Worm (Caenorhabditis elegans) whole organism, L1 larva: ENCODE results near the gene F10E9.12.

Experiments
- C16A3.4 ChIP-seq: fragments of 150-350 bp; optimal IDR thresholded peaks from 2 replicates; lab custom pipeline; 2014; ENCODE audit warnings: missing biosample characterization, missing genetic modification characterization
- F16B12.6 ChIP-seq: fragments of 150-350 bp; optimal IDR thresholded peaks from 2 replicates; lab custom pipeline; 2014; ENCODE audit warnings: missing biosample characterization, missing genetic modification characterization
- aha-1 ChIP-seq: fragments of 150-350 bp; optimal IDR thresholded peaks from 2 replicates; lab custom pipeline; 2014; ENCODE audit warnings: missing biosample characterization, missing genetic modification characterization
- ama-1 ChIP-seq: fragments of 150-350 bp; optimal IDR thresholded peaks from 2 replicates; lab custom pipeline; 2014
- blmp-1 ChIP-seq: fragments of 150-350 bp; optimal IDR thresholded peaks from 2 replicates; lab custom pipeline; 2014; ENCODE audit warnings: missing biosample characterization, missing genetic modification characterization
- ceh-63 ChIP-seq: fragments of 200-800 bp; sonication (Bioruptor generic); optimal IDR thresholded peaks from 2 replicates; lab custom pipeline; 2018; ENCODE audit warnings: mild to moderate bottlenecking, missing genetic modification characterization, missing compliant biosample characterization
- ceh-90 ChIP-seq: sonication (generic microtip); optimal IDR thresholded peaks from 2 replicates; lab custom pipeline; 2016; ENCODE audit warnings: missing genetic modification characterization, missing compliant biosample characterization
- dpl-1 ChIP-seq, 3 experiments: fragments of 150-350 bp in 2 of 3; sonication (generic microtip) in 1 of 3; optimal IDR thresholded peaks; 2 replicates each; lab custom pipeline; 2014 to 2017; ENCODE audit warnings: missing biosample characterization in 3 of 3, missing genetic modification characterization in 3 of 3, missing genetic modification reagents in 3 of 3
- dsc-1 ChIP-seq: sonication (generic microtip); optimal IDR thresholded peaks from 2 replicates; lab custom pipeline; 2016; ENCODE audit warnings: mild to moderate bottlenecking, missing genetic modification characterization, missing compliant biosample characterization
- efl-1 ChIP-seq, 4 experiments: fragments of 150-350 bp; optimal IDR thresholded peaks in 3 of 4; peaks in 1 of 4; 1 replicate in 1 of 4; 2 replicates in 3 of 4; lab custom pipeline; 2014; ENCODE audit warnings: missing biosample characterization in 2 of 4, missing genetic modification characterization in 2 of 4, missing genetic modification reagents in 2 of 4
- efl-3 ChIP-seq: fragments of 200-800 bp; sonication (Bioruptor generic); optimal IDR thresholded peaks from 2 replicates; lab custom pipeline; 2018; ENCODE audit warnings: mild to moderate bottlenecking, missing genetic modification characterization, missing compliant biosample characterization
- egl-13 ChIP-seq: sonication (generic microtip); optimal IDR thresholded peaks from 2 replicates; lab custom pipeline; 2016; ENCODE audit warnings: missing genotype, missing genetic modification reagents, missing genetic modification characterization, missing compliant biosample characterization
- egl-27 ChIP-seq, 2 experiments: fragments of 150-350 bp in 1 of 2; sonication (generic microtip); optimal IDR thresholded peaks; 3 replicates each; lab custom pipeline; 2017 to 2018; ENCODE audit warnings: missing biosample characterization in 2 of 2, missing genetic modification characterization in 2 of 2, missing genetic modification reagents in 2 of 2
- elt-3 ChIP-seq, 6 experiments: fragments of 150-350 bp in 1 of 6; sonication (generic microtip); optimal IDR thresholded peaks; 2 replicates each; lab custom pipeline; 2017 to 2018; ENCODE audit warnings: missing biosample characterization in 6 of 6, missing genetic modification characterization in 6 of 6, inconsistent platforms in 1 of 6
- fkh-4 ChIP-seq: sonication (generic microtip); optimal IDR thresholded peaks from 2 replicates; lab custom pipeline; 2016; ENCODE audit warnings: missing compliant biosample characterization, missing genetic modification characterization, borderline replicate concordance
- grh-1 ChIP-seq: fragments of 200-800 bp; sonication (Bioruptor generic); IDR thresholded peaks from 2 replicates; pipeline ENCODE4 v1.3.6; 2022; ENCODE audit warnings: missing genetic modification reagents, missing genetic modification characterization, missing compliant biosample characterization
- hlh-17 ChIP-seq: fragments of 200-800 bp; sonication (Bioruptor generic); optimal IDR thresholded peaks from 2 replicates; lab custom pipeline; 2018; ENCODE audit warnings: missing genetic modification characterization, mild to moderate bottlenecking, missing compliant biosample characterization, moderate library complexity, borderline replicate concordance
- hlh-4 ChIP-seq: sonication (generic microtip); optimal IDR thresholded peaks from 2 replicates; lab custom pipeline; 2016; ENCODE audit warnings: mild to moderate bottlenecking, missing genetic modification characterization, missing compliant biosample characterization
- hpl-2 ChIP-seq: fragments of 150-350 bp; optimal IDR thresholded peaks from 2 replicates; lab custom pipeline; 2014; ENCODE audit warnings: missing biosample characterization, missing genetic modification reagents, missing genetic modification characterization
- lin-14 ChIP-seq: fragments of 200-800 bp; sonication (Bioruptor generic); optimal IDR thresholded peaks from 2 replicates; lab custom pipeline; 2018; ENCODE audit warnings: mild to moderate bottlenecking, missing genetic modification characterization, moderate library complexity, missing compliant biosample characterization
- lin-15B ChIP-seq: fragments of 150-350 bp; sonication (generic microtip); optimal IDR thresholded peaks from 3 replicates; lab custom pipeline; 2014; ENCODE audit warnings: missing biosample characterization, missing genetic modification characterization
- lin-35 ChIP-seq, 2 experiments: fragments of 150-350 bp; optimal IDR thresholded peaks; 2 replicates each; lab custom pipeline; 2014; ENCODE audit warnings: missing biosample characterization in 2 of 2, missing genetic modification characterization in 2 of 2, missing genetic modification reagents in 2 of 2
- lir-3 ChIP-seq: sonication (generic microtip); optimal IDR thresholded peaks from 2 replicates; lab custom pipeline; 2016; ENCODE audit warnings: mild to moderate bottlenecking, missing genetic modification characterization, moderate library complexity, missing compliant biosample characterization; ENCODE audit not compliant: poor library complexity
- lsy-2 ChIP-seq, 2 experiments: fragments of 150-350 bp; optimal IDR thresholded peaks; 2 replicates each; lab custom pipeline; 2014; ENCODE audit warnings: missing biosample characterization in 2 of 2, missing genetic modification characterization in 2 of 2
- mab-9 ChIP-seq: fragments of 200-800 bp; sonication (Bioruptor generic); IDR thresholded peaks from 2 replicates; pipeline ENCODE4 v1.3.6; 2022; ENCODE audit warnings: missing genetic modification reagents, missing genetic modification characterization, missing compliant biosample characterization
- mdl-1 ChIP-seq, 2 experiments: fragments of 150-350 bp; optimal IDR thresholded peaks; 2 replicates each; lab custom pipeline; 2014 to 2017; ENCODE audit warnings: missing biosample characterization in 2 of 2, missing genetic modification characterization in 2 of 2, inconsistent platforms in 1 of 2
- mef-2 ChIP-seq: fragments of 150-350 bp; optimal IDR thresholded peaks from 2 replicates; lab custom pipeline; 2014; ENCODE audit warnings: missing biosample characterization, missing genetic modification characterization
- mep-1 ChIP-seq: fragments of 150-350 bp; optimal IDR thresholded peaks from 2 replicates; lab custom pipeline; 2014; ENCODE audit warnings: missing biosample characterization, missing genetic modification characterization
- nhr-11 ChIP-seq: fragments of 150-350 bp; optimal IDR thresholded peaks from 2 replicates; lab custom pipeline; 2014; ENCODE audit warnings: missing biosample characterization, missing genetic modification characterization
- nhr-12 ChIP-seq: sonication (generic microtip); optimal IDR thresholded peaks from 2 replicates; lab custom pipeline; 2017; ENCODE audit warnings: missing biosample characterization, missing genetic modification characterization
- nhr-19 ChIP-seq: fragments of 200-800 bp; sonication (Bioruptor generic); conservative IDR thresholded peaks from 2 replicates; pipeline ENCODE4 v1.3.6; 2022; ENCODE audit warnings: missing genetic modification characterization, missing compliant biosample characterization
- nhr-237 ChIP-seq: fragments of 150-350 bp; optimal IDR thresholded peaks from 2 replicates; lab custom pipeline; 2014; ENCODE audit warnings: missing biosample characterization, missing genetic modification characterization
- nhr-28 ChIP-seq: fragments of 150-350 bp; optimal IDR thresholded peaks from 2 replicates; lab custom pipeline; 2014; ENCODE audit warnings: missing biosample characterization, missing genetic modification characterization
- nhr-47 ChIP-seq: sonication (generic microtip); optimal IDR thresholded peaks from 2 replicates; lab custom pipeline; 2016; ENCODE audit warnings: mild to moderate bottlenecking, missing genetic modification characterization, moderate library complexity, missing compliant biosample characterization
- nhr-71 ChIP-seq: sonication (generic microtip); optimal IDR thresholded peaks from 2 replicates; lab custom pipeline; 2016; ENCODE audit warnings: mild to moderate bottlenecking, missing genetic modification characterization, moderate library complexity, missing compliant biosample characterization
- nhr-84 ChIP-seq: sonication (generic microtip); optimal IDR thresholded peaks from 2 replicates; lab custom pipeline; 2017; ENCODE audit warnings: missing biosample characterization, missing genetic modification characterization
- nhr-85 ChIP-seq: sonication (generic microtip); peaks from one replicate; lab custom pipeline; 2016; ENCODE audit warnings: missing genetic modification characterization, inconsistent platforms, missing compliant biosample characterization
- pag-3 ChIP-seq: sonication (generic microtip); optimal IDR thresholded peaks from 2 replicates; lab custom pipeline; 2017; ENCODE audit warnings: missing genetic modification characterization, mild to moderate bottlenecking, missing compliant biosample characterization, antibody characterized with exemption, borderline replicate concordance; ENCODE audit not compliant: insufficient read depth
- pax-3 ChIP-seq: fragments of 200-800 bp; sonication (Bioruptor generic); optimal IDR thresholded peaks from 2 replicates; lab custom pipeline; 2018; ENCODE audit warnings: mild to moderate bottlenecking, missing genetic modification characterization, moderate library complexity, missing compliant biosample characterization
- rnt-1 ChIP-seq: sonication (generic microtip); optimal IDR thresholded peaks from 2 replicates; lab custom pipeline; 2016; ENCODE audit warnings: mild to moderate bottlenecking, missing genetic modification characterization, moderate library complexity, missing compliant biosample characterization
- skn-1 ChIP-seq: fragments of 150-350 bp; optimal IDR thresholded peaks from 2 replicates; lab custom pipeline; 2014; ENCODE audit warnings: missing biosample characterization, missing genetic modification characterization
- snu-23 ChIP-seq: sonication (generic microtip); optimal IDR thresholded peaks from 2 replicates; lab custom pipeline; 2016; ENCODE audit warnings: missing genetic modification characterization, missing compliant biosample characterization
- sox-4 ChIP-seq: sonication (generic microtip); optimal IDR thresholded peaks from 2 replicates; lab custom pipeline; 2016; ENCODE audit warnings: missing genetic modification characterization, missing compliant biosample characterization
- sptf-1 ChIP-seq: fragments of 150-350 bp; optimal IDR thresholded peaks from 2 replicates; lab custom pipeline; 2014; ENCODE audit warnings: missing biosample characterization, missing genetic modification characterization
- swsn-7 ChIP-seq: sonication (generic microtip); optimal IDR thresholded peaks from 2 replicates; lab custom pipeline; 2016; ENCODE audit warnings: missing genetic modification characterization, missing compliant biosample characterization
- tbx-2 ChIP-seq: sonication (generic microtip); optimal IDR thresholded peaks from 2 replicates; lab custom pipeline; 2016; ENCODE audit warnings: missing genetic modification characterization, missing compliant biosample characterization
- unc-130 ChIP-seq: fragments of 150-350 bp; optimal IDR thresholded peaks from 2 replicates; lab custom pipeline; 2017; ENCODE audit warnings: missing biosample characterization, missing genetic modification characterization, inconsistent platforms
- unc-86 ChIP-seq: sonication (generic microtip); optimal IDR thresholded peaks from 2 replicates; lab custom pipeline; 2016; ENCODE audit warnings: missing genetic modification characterization, missing compliant biosample characterization
- xbp-1 ChIP-seq: sonication (generic microtip); optimal IDR thresholded peaks from 2 replicates; lab custom pipeline; 2016; ENCODE audit warnings: missing genetic modification characterization, missing compliant biosample characterization
- zag-1 ChIP-seq: fragments of 150-350 bp; optimal IDR thresholded peaks from 2 replicates; lab custom pipeline; 2014; ENCODE audit warnings: missing biosample characterization, missing genetic modification characterization
- zip-4 ChIP-seq: fragments of 200-800 bp; sonication (Bioruptor generic); optimal IDR thresholded peaks from 2 replicates; lab custom pipeline; 2018; ENCODE audit warnings: mild to moderate bottlenecking, missing genetic modification characterization, moderate library complexity, missing compliant biosample characterization
- ztf-11 ChIP-seq, 2 experiments: sonication (generic microtip); optimal IDR thresholded peaks; 2 replicates each; lab custom pipeline; 2016 to 2017; ENCODE audit warnings: missing genetic modification characterization in 2 of 2, missing biosample characterization in 1 of 2, missing compliant biosample characterization in 1 of 2

Gene F10E9.12

ce11 chrIII:8307356-8307755 is 17.0 kb upstream of the F10E9.12 start, which contains the start of the genes F10E9.7 and F10E9.5 (continued):
- TF ChIP-seq lir-3 (peak; percentile 98), zag-1 (tag; lab: Kevin White, UChicago) (no peak), hlh-4 (tag; lab: Kevin White, UChicago) (peak; percentile 85), efl-1 (optimal IDR thresholded peaks at IDR 0.05; lab: Kevin White, UChicago) (peak; percentile 75 to 90), efl-1 (GFP tag; optimal IDR thresholded peaks at IDR 0.05 in 1 of 2; lab: Kevin White, UChicago) (peak; percentile 90 to 98), sox-4 (tag; lab: Kevin White, UChicago) (peak; percentile 97), dpl-1 (GFP tag; optimal IDR thresholded peaks at IDR 0.05; lab: Kevin White, UChicago) (peak; percentile 84 to 93 (median 89)), ztf-11 (tag; optimal IDR thresholded peaks at IDR 0.05; lab: Kevin White, UChicago) (peak in 1 of 2 experiments; percentile 99), hpl-2 (GFP tag; lab: Kevin White, UChicago) (no peak), nhr-28 (tag; lab: Kevin White, UChicago) (no peak), lsy-2 (tag; optimal IDR thresholded peaks at IDR 0.05; lab: Kevin White, UChicago) (peak; percentile 95 to 96), mep-1 (tag; lab: Kevin White, UChicago) (peak; percentile 99), aha-1 (tag; lab: Kevin White, UChicago) (peak; percentile 4), nhr-19 (GFP tag; lab: Robert Waterston, UW) (peak; percentile 95), unc-130 (peak; percentile 99), fkh-4 (tag; lab: Kevin White, UChicago) (peak; percentile 99), swsn-7 (peak; percentile 95), egl-27 (tag; optimal IDR thresholded peaks at IDR 0.05; lab: Kevin White, UChicago) (no peak), nhr-237 (tag; lab: Kevin White, UChicago) (peak; percentile 20), lin-14 (peak; percentile 97), dsc-1 (tag; lab: Kevin White, UChicago) (peak; percentile 97), pax-3 (tag; lab: Kevin White, UChicago) (peak; percentile 95), tbx-2 (tag; lab: Kevin White, UChicago) (peak; percentile 96), mdl-1 (tag; optimal IDR thresholded peaks at IDR 0.05; lab: Kevin White, UChicago) (peak in 1 of 2 experiments; percentile 75), efl-3 (GFP tag; lab: Kevin White, UChicago) (peak; percentile 93), elt-3 (tag; optimal IDR thresholded peaks at IDR 0.05; lab: Kevin White, UChicago) (peak in 3 of 6 experiments; percentile 24 to 85 (median 26)), mef-2 (tag; lab: Kevin White, UChicago) (no peak), snu-23 (GFP tag; lab: Kevin White, UChicago) (peak; percentile 95), sptf-1 (tag; lab: Kevin White, UChicago) (no peak), egl-13 (tag; lab: Kevin White, UChicago) (peak; percentile 96), rnt-1 (tag; lab: Kevin White, UChicago) (peak; percentile 99), lin-35 (GFP tag; optimal IDR thresholded peaks at IDR 0.05; lab: Kevin White, UChicago) (peak; percentile 90 to 93), lin-15B (peak; percentile 94), nhr-71 (tag; lab: Kevin White, UChicago) (peak; percentile 97), mab-9 (GFP tag; lab: Robert Waterston, UW) (peak; percentile 91), unc-86 (peak; percentile 86), nhr-12 (tag; lab: Kevin White, UChicago) (no peak), nhr-84 (tag; lab: Kevin White, UChicago) (no peak), xbp-1 (tag; lab: Kevin White, UChicago) (peak; percentile 96), skn-1 (tag; lab: Kevin White, UChicago) (peak; percentile 91), nhr-47 (tag; lab: Kevin White, UChicago) (peak; percentile 96), nhr-85 (tag; lab: Kevin White, UChicago) (peak; percentile 96), ceh-90 (tag; lab: Kevin White, UChicago) (peak; percentile 96), nhr-11 (tag; lab: Kevin White, UChicago) (no peak), C16A3.4 (peak; percentile 92), ama-1 (no peak), hlh-17 (no peak), ceh-63 (GFP tag; lab: Kevin White, UChicago) (peak; percentile 79), F16B12.6 (tag; lab: Kevin White, UChicago) (peak; percentile 66), zip-4 (GFP tag; lab: Kevin White, UChicago) (peak; percentile 83), blmp-1 (tag; lab: Kevin White, UChicago) (peak; percentile 88), pag-3 (tag; lab: Kevin White, UChicago) (peak; percentile 16), grh-1 (GFP tag; lab: Robert Waterston, UW) (no peak; the same call in 1 of the 2 replicates)
